Worm (Caenorhabditis elegans): Measurements from ENCODE around the gene T16G12.7.

The T16G12.7 gene

DNA sequence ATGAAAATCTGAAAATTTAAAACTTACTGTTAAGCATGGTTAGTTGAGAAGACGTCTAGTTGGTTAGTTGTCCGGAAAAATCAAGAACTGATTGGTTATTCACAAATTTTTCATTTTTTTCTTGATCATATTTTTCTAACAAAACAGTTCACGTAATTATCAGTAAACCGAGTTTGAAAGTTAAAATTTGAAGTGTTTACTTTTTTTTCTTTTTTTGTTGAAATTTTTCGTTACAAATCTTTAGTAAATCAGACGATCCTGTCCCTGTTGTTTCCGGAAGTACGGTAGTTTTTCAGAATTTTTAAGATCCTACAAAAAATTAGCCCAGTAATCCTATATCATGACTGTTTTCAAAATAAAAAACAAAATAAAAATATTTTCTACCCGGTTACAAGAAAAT is 39.5 kb downstream of the T16G12.7 start, which contains the start of gene C05B5.2:
Gene C05B5.2, minus strand, starts transcription at position 101 of the 400 bp plus-strand sequence.
- TF ChIP-seq unc-62 (GFP tag; optimal IDR thresholded peaks at IDR 0.05), result no peak

DNA sequence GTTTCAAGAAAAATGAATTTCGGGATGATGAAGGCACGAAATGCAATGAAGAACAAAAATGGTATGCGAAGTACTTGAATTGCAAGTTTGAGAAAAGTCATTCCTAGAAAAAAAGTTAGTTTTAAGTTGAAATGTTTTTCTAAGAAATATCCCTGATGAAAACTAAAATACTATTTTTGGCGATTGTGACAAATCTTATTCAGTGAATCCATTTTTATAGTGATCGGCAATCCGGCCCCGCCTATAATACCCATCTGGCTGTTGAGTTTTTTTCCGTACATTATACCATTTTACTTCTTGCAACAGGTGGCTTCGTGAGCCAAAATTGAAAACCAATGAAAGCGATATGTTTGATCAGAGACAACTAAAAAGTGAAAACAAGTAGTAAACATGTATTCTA is 40.7 kb downstream of the T16G12.7 start, which contains the start of gene C05B5.17:
Gene C05B5.17, minus strand, starts transcription at position 101 of the 400 bp plus-strand sequence.
- no peak for TF ChIP-seq unc-62 (GFP tag; optimal IDR thresholded peaks at IDR 0.05)

DNA sequence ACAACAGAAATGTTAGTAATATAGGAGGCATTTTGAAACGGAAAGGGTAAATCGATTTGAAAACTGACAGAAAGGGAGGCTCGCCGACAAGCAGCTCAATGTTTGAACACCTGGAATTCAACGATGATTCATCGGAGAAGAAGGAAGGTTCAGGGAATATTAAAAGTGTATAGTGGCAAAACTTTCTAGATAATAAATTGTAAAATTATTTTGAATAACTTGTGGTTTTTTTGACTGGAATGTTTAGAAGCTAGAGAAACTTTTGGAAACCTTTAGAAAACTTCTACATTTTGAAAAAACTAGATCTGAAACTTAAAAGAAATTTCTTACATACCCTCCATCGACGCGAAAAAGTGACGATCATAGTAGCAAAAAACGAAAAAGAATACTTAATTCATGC is 42.0 kb downstream of the T16G12.7 start, which contains the start of gene pqn-8:
Gene pqn-8, minus strand, starts transcription at position 101 of the 400 bp plus-strand sequence.
- no peak for TF ChIP-seq unc-62 (GFP tag; optimal IDR thresholded peaks at IDR 0.05)

DNA sequence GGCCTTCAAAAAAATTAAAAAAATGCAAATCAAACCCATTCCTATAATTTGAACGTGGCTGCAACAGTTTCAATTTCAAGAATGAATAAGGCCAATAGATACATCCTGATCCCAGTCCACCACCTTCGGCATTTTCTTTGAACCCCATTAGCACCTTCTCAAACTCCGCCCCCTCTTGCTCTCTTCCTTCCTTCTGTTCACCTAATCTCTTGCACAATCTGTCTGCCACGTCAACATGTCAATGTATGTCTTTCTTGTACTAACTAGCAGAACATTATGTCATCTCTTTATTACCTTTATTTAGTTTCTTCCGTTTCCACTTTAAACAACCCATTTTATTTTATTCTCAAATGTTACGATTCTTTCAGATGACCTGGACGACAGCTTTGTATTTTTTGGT is 46.4 kb downstream of the T16G12.7 start, which contains the start of gene C05B5.4:
Gene C05B5.4, plus strand, starts transcription at position 351 of the 400 bp plus-strand sequence.
- no peak for TF ChIP-seq unc-62 (GFP tag; optimal IDR thresholded peaks at IDR 0.05)

DNA sequence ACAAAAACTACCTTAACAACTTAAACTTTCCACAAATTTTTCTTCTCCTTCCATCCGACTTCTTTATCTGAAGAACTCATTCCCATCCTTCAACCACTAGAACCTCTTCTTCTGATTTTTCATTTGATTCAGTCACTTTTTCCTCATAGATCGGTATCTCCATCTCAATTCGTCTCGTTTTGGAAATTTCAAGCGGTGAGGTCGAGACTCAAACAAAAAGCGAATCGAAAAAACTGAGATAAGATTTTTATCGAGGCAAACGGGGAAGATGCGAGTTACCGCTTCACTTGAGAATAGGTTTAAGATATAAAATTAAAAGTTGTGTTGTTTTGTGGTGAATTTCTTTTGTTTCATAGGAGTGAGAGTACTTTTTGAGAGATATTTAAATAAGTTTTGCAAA is 48.6 kb downstream of the T16G12.7 start:
- TF ChIP-seq unc-62 (GFP tag; optimal IDR thresholded peaks at IDR 0.05), result no peak
